Worm (Caenorhabditis elegans) whole organism, late embryonic: ENCODE data around the gene twk-18.

Experiments
- C08G9.2 ChIP-seq: sonication (generic microtip); optimal IDR thresholded peaks from 2 replicates; lab custom pipeline; 2016; ENCODE audit warnings: mild to moderate bottlenecking, missing genetic modification characterization, moderate library complexity, missing compliant biosample characterization
- C38D4.7 ChIP-seq: fragments of 200-800 bp; sonication (Bioruptor generic); optimal IDR thresholded peaks from 2 replicates; lab custom pipeline; 2018; ENCODE audit warnings: mild to moderate bottlenecking, missing genetic modification characterization, moderate library complexity, missing compliant biosample characterization
- F13H6.1 ChIP-seq: sonication (generic microtip); optimal IDR thresholded peaks from 2 replicates; lab custom pipeline; 2016; ENCODE audit warnings: missing genetic modification characterization, missing compliant biosample characterization
- K02D7.2 ChIP-seq: sonication (generic microtip); optimal IDR thresholded peaks from 2 replicates; lab custom pipeline; 2017; ENCODE audit warnings: mild to moderate bottlenecking, missing genetic modification characterization, missing compliant biosample characterization
- T23F11.4 ChIP-seq: fragments of 200-800 bp; sonication (Bioruptor generic); optimal IDR thresholded peaks from 2 replicates; lab custom pipeline; 2018; ENCODE audit warnings: mild to moderate bottlenecking, missing genetic modification characterization, missing compliant biosample characterization
- Y22D7AL.16 ChIP-seq: sonication (generic microtip); optimal IDR thresholded peaks from 2 replicates; lab custom pipeline; 2016; ENCODE audit warnings: missing genetic modification characterization, missing compliant biosample characterization
- ceh-14 ChIP-seq: sonication (generic microtip); optimal IDR thresholded peaks from 2 replicates; lab custom pipeline; 2016; ENCODE audit warnings: missing genotype, missing genetic modification characterization, missing compliant biosample characterization
- ceh-18 ChIP-seq: sonication (generic microtip); optimal IDR thresholded peaks from 2 replicates; lab custom pipeline; 2016; ENCODE audit warnings: missing genetic modification characterization, missing compliant biosample characterization
- ceh-19 ChIP-seq: fragments of 200-800 bp; sonication (Bioruptor generic); optimal IDR thresholded peaks from 2 replicates; lab custom pipeline; 2018; ENCODE audit warnings: mild to moderate bottlenecking, missing genetic modification characterization, missing compliant biosample characterization
- ceh-2 ChIP-seq: sonication (generic microtip); optimal IDR thresholded peaks from 2 replicates; lab custom pipeline; 2016; ENCODE audit warnings: missing genotype, missing genetic modification characterization, missing compliant biosample characterization
- ceh-30 ChIP-seq: fragments of 150-350 bp; optimal IDR thresholded peaks from 2 replicates; lab custom pipeline; 2014; ENCODE audit warnings: missing biosample characterization, missing genetic modification characterization
- ceh-31 ChIP-seq: sonication (generic microtip); optimal IDR thresholded peaks from 2 replicates; lab custom pipeline; 2016; ENCODE audit warnings: missing genetic modification characterization, missing compliant biosample characterization
- ceh-34 ChIP-seq: sonication (generic microtip); optimal IDR thresholded peaks from 2 replicates; lab custom pipeline; 2016; ENCODE audit warnings: mild to moderate bottlenecking, missing genetic modification characterization, missing compliant biosample characterization
- ceh-45 ChIP-seq: fragments of 200-800 bp; sonication (Bioruptor generic); IDR thresholded peaks from 2 replicates; pipeline ENCODE4 v1.3.6; 2022; ENCODE audit warnings: missing genetic modification reagents, missing genetic modification characterization, missing compliant biosample characterization
- ceh-9 ChIP-seq: sonication (generic microtip); optimal IDR thresholded peaks from 2 replicates; lab custom pipeline; 2016; ENCODE audit warnings: mild to moderate bottlenecking, missing genetic modification characterization, inconsistent platforms, missing compliant biosample characterization
- dve-1 ChIP-seq: sonication (generic microtip); optimal IDR thresholded peaks from 2 replicates; lab custom pipeline; 2017; ENCODE audit warnings: antibody characterized with exemption, mild to moderate bottlenecking, missing genetic modification characterization, missing compliant biosample characterization
- elt-2 ChIP-seq: sonication (generic microtip); optimal IDR thresholded peaks from 2 replicates; lab custom pipeline; 2016; ENCODE audit warnings: missing genetic modification reagents, missing genetic modification characterization, missing compliant biosample characterization
- elt-4 ChIP-seq: sonication (generic microtip); optimal IDR thresholded peaks from 2 replicates; lab custom pipeline; 2016; ENCODE audit warnings: missing genetic modification characterization, missing compliant biosample characterization
- ets-4 ChIP-seq: sonication (generic microtip); optimal IDR thresholded peaks from 2 replicates; lab custom pipeline; 2016; ENCODE audit warnings: missing genetic modification characterization, missing compliant biosample characterization
- eyg-1 ChIP-seq: sonication (generic microtip); optimal IDR thresholded peaks from 2 replicates; lab custom pipeline; 2016; ENCODE audit warnings: missing genotype, missing genetic modification characterization, missing compliant biosample characterization
- fax-1 ChIP-seq: sonication (generic microtip); optimal IDR thresholded peaks from 2 replicates; lab custom pipeline; 2016; ENCODE audit warnings: missing genotype, missing genetic modification characterization, missing compliant biosample characterization
- fkh-6 ChIP-seq: sonication (generic microtip); optimal IDR thresholded peaks from 2 replicates; lab custom pipeline; 2016; ENCODE audit warnings: missing genetic modification characterization, missing compliant biosample characterization
- gmeb-2 ChIP-seq: sonication (generic microtip); optimal IDR thresholded peaks from 2 replicates; lab custom pipeline; 2016; ENCODE audit warnings: missing genetic modification characterization, inconsistent platforms, missing compliant biosample characterization
- hlh-13 ChIP-seq: fragments of 200-800 bp; sonication (Bioruptor generic); optimal IDR thresholded peaks from 2 replicates; lab custom pipeline; 2018; ENCODE audit warnings: mild to moderate bottlenecking, missing genetic modification characterization, missing compliant biosample characterization
- hlh-30 ChIP-seq: sonication (generic microtip); optimal IDR thresholded peaks from 2 replicates; lab custom pipeline; 2017; ENCODE audit warnings: antibody characterized with exemption, missing genetic modification characterization, missing compliant biosample characterization; ENCODE audit not compliant: insufficient read depth
- hlh-6 ChIP-seq: sonication (generic microtip); optimal IDR thresholded peaks from 2 replicates; lab custom pipeline; 2016; ENCODE audit warnings: missing genotype, missing genetic modification characterization, missing compliant biosample characterization
- hlh-8 ChIP-seq: sonication (generic microtip); optimal IDR thresholded peaks from 2 replicates; lab custom pipeline; 2016; ENCODE audit warnings: missing genotype, missing genetic modification characterization, missing compliant biosample characterization
- lim-6 ChIP-seq: sonication (generic microtip); optimal IDR thresholded peaks from 2 replicates; lab custom pipeline; 2016; ENCODE audit warnings: missing genetic modification characterization, missing compliant biosample characterization
- madf-2 ChIP-seq: sonication (generic microtip); optimal IDR thresholded peaks from 2 replicates; lab custom pipeline; 2017; ENCODE audit warnings: missing genetic modification characterization, missing compliant biosample characterization
- mec-3 ChIP-seq: sonication (generic microtip); optimal IDR thresholded peaks from 2 replicates; lab custom pipeline; 2016; ENCODE audit warnings: borderline replicate concordance, missing genetic modification characterization, missing compliant biosample characterization
- nfya-1 ChIP-seq: sonication (generic microtip); optimal IDR thresholded peaks from 2 replicates; lab custom pipeline; 2017; ENCODE audit warnings: missing genetic modification characterization, mild to moderate bottlenecking, missing compliant biosample characterization, antibody characterized with exemption, moderate library complexity
- nhr-232 ChIP-seq: sonication (generic microtip); optimal IDR thresholded peaks from 2 replicates; lab custom pipeline; 2016; ENCODE audit warnings: missing genetic modification characterization, missing compliant biosample characterization
- npax-4 ChIP-seq: sonication (generic microtip); optimal IDR thresholded peaks from 2 replicates; lab custom pipeline; 2016; ENCODE audit warnings: missing genetic modification characterization, missing compliant biosample characterization
- odd-2 ChIP-seq: sonication (generic microtip); optimal IDR thresholded peaks from 2 replicates; lab custom pipeline; 2017; ENCODE audit warnings: antibody characterized with exemption, mild to moderate bottlenecking, missing genetic modification characterization, missing compliant biosample characterization
- pag-3 ChIP-seq: sonication (generic microtip); optimal IDR thresholded peaks from 2 replicates; lab custom pipeline; 2016; ENCODE audit warnings: missing compliant biosample characterization, missing genetic modification characterization, borderline replicate concordance
- pat-9 ChIP-seq: fragments of 200-800 bp; sonication (Bioruptor generic); optimal IDR thresholded peaks from 2 replicates; lab custom pipeline; 2018; ENCODE audit warnings: mild to moderate bottlenecking, missing genetic modification characterization, moderate library complexity, missing compliant biosample characterization
- pax-1 ChIP-seq: fragments of 150-350 bp; optimal IDR thresholded peaks from 2 replicates; lab custom pipeline; 2014; ENCODE audit warnings: missing biosample characterization, missing genetic modification characterization
- pha-4 ChIP-seq: fragments of 150-350 bp; optimal IDR thresholded peaks from 2 replicates; lab custom pipeline; 2018; ENCODE audit warnings: missing biosample characterization, missing genetic modification reagents, missing genetic modification characterization
- pqm-1 ChIP-seq: sonication (generic microtip); optimal IDR thresholded peaks from 2 replicates; lab custom pipeline; 2016; ENCODE audit warnings: missing genetic modification characterization, missing compliant biosample characterization
- sox-2 ChIP-seq: fragments of 200-800 bp; sonication (Bioruptor generic); IDR thresholded peaks from 2 replicates; pipeline ENCODE4 v1.3.6; 2022; ENCODE audit warnings: missing genetic modification reagents, missing genetic modification characterization, missing compliant biosample characterization
- sox-4 ChIP-seq: sonication (generic microtip); optimal IDR thresholded peaks from 2 replicates; lab custom pipeline; 2017; ENCODE audit warnings: mild to moderate bottlenecking, missing genetic modification characterization, inconsistent platforms, missing compliant biosample characterization
- syd-9 ChIP-seq: sonication (generic microtip); optimal IDR thresholded peaks from 2 replicates; lab custom pipeline; 2016; ENCODE audit warnings: mild to moderate bottlenecking, missing genetic modification characterization, moderate library complexity, missing compliant biosample characterization
- tbx-2 ChIP-seq: sonication (generic microtip); optimal IDR thresholded peaks from 2 replicates; lab custom pipeline; 2016; ENCODE audit warnings: missing genetic modification characterization, missing compliant biosample characterization
- ttx-3 ChIP-seq: sonication (generic microtip); optimal IDR thresholded peaks from 2 replicates; lab custom pipeline; 2016; ENCODE audit warnings: missing genetic modification reagents, missing genetic modification characterization, missing compliant biosample characterization
- unc-3 ChIP-seq, 2 experiments: fragments of 200-800 bp in 1 of 2; sonication (Bioruptor generic) in 1 of 2; sonication (generic microtip) in 1 of 2; conservative IDR thresholded peaks in 1 of 2; optimal IDR thresholded peaks in 1 of 2; 2 replicates each; pipeline versions ENCODE4 v1.3.6 to Lab custom; 2016 to 2022; ENCODE audit warnings: missing compliant biosample characterization in 2 of 2, missing genetic modification characterization in 2 of 2, missing genetic modification reagents in 1 of 2
- unc-42 ChIP-seq: sonication (generic microtip); optimal IDR thresholded peaks from 2 replicates; lab custom pipeline; 2016; ENCODE audit warnings: missing genotype, missing genetic modification characterization, missing compliant biosample characterization
- unc-55 ChIP-seq: sonication (generic microtip); optimal IDR thresholded peaks from 2 replicates; lab custom pipeline; 2017; ENCODE audit warnings: missing biosample characterization, missing genetic modification reagents, missing genetic modification characterization
- unc-86 ChIP-seq: sonication (generic microtip); optimal IDR thresholded peaks from 2 replicates; lab custom pipeline; 2016; ENCODE audit warnings: missing genetic modification characterization, missing compliant biosample characterization
- ztf-16 ChIP-seq: sonication (generic microtip); optimal IDR thresholded peaks from 2 replicates; lab custom pipeline; 2017; ENCODE audit warnings: missing genetic modification characterization, missing compliant biosample characterization

The twk-18 gene

ce11 chrX:8991856-8992456 is 4.0 kb downstream of the twk-18 start, which contains the start of gene C24A3.4:
Gene C24A3.4, plus strand, starts transcription at chrX:8992406.
- TF ChIP-seq ceh-18 (tag; lab: Kevin White, UChicago) (no peak), elt-2 (tag; lab: Kevin White, UChicago) (peak; percentile 14)

ce11 chrX:8995527-8995946 is 7.6 kb downstream of the twk-18 start:
- TF ChIP-seq ceh-14 (tag; lab: Kevin White, UChicago) (peak; percentile 31), pqm-1 (tag; lab: Kevin White, UChicago) (no peak), tbx-2 (tag; lab: Kevin White, UChicago) (peak; percentile 74), ztf-16 (tag; lab: Kevin White, UChicago) (no peak), ceh-18 (tag; lab: Kevin White, UChicago) (peak; percentile 88), ceh-19 (peak; percentile 60), npax-4 (tag; lab: Kevin White, UChicago) (no peak), unc-3 (GFP tag; conservative IDR thresholded peaks at IDR 0.05; lab: Robert Waterston, UW) (no peak; the same call in 1 of the 2 replicates), unc-3 (tag; optimal IDR thresholded peaks at IDR 0.05; lab: Kevin White, UChicago) (peak; percentile 25), madf-2 (tag; lab: Kevin White, UChicago) (peak; percentile 3), elt-4 (tag; lab: Kevin White, UChicago) (no peak), elt-2 (tag; lab: Kevin White, UChicago) (no peak), F13H6.1 (tag; lab: Kevin White, UChicago) (no peak), unc-55 (GFP tag; lab: Kevin White, UChicago) (peak; percentile 11), sox-4 (peak; percentile 40), mec-3 (tag; lab: Kevin White, UChicago) (no peak), C38D4.7 (GFP tag; lab: Kevin White, UChicago) (no peak), pag-3 (no peak), unc-86 (tag; lab: Kevin White, UChicago) (no peak), C08G9.2 (tag; lab: Kevin White, UChicago) (no peak), hlh-6 (tag; lab: Kevin White, UChicago) (no peak), unc-42 (peak; percentile 56), nhr-232 (tag; lab: Kevin White, UChicago) (no peak), sox-2 (GFP tag; lab: Robert Waterston, UW) (no peak), fkh-6 (tag; lab: Kevin White, UChicago) (no peak), hlh-8 (no peak), hlh-30 (tag; lab: Kevin White, UChicago) (no peak), ets-4 (tag; lab: Kevin White, UChicago) (no peak), dve-1 (tag; lab: Kevin White, UChicago) (no peak), ttx-3 (tag; lab: Kevin White, UChicago) (no peak), lim-6 (tag; lab: Kevin White, UChicago) (no peak), pat-9 (tag; lab: Kevin White, UChicago) (no peak), nfya-1 (tag; lab: Kevin White, UChicago) (peak; percentile 28), pax-1 (tag; lab: Kevin White, UChicago) (no peak), T23F11.4 (GFP tag; lab: Kevin White, UChicago) (no peak), ceh-31 (tag; lab: Kevin White, UChicago) (peak; percentile 79), ceh-45 (GFP tag; lab: Robert Waterston, UW) (0 out of 2 replicates have a peak, but pooled peaks have one; percentile 38), ceh-34 (tag; lab: Kevin White, UChicago) (peak; percentile 30), fax-1 (no peak), hlh-13 (GFP tag; lab: Kevin White, UChicago) (no peak), odd-2 (tag; lab: Kevin White, UChicago) (no peak), eyg-1 (tag; lab: Kevin White, UChicago) (no peak), K02D7.2 (tag; lab: Kevin White, UChicago) (no peak), syd-9 (tag; lab: Kevin White, UChicago) (peak; percentile 45), pha-4 (tag; lab: Kevin White, UChicago) (no peak), ceh-9 (tag; lab: Kevin White, UChicago) (no peak), gmeb-2 (tag; lab: Kevin White, UChicago) (no peak), ceh-2 (tag; lab: Kevin White, UChicago) (no peak), ceh-30 (tag; lab: Kevin White, UChicago) (no peak), Y22D7AL.16 (tag; lab: Kevin White, UChicago) (peak; percentile 8)
